Fruit fly (Drosophila melanogaster): ENCODE data around the gene CG4768.

CG4768 gene

dm6 chrX:16835304-16835703 is 43.4 kb downstream of the CG4768 start, which contains the start of the genes CG13004 and CG46306:
Gene CG13004, minus strand, starts transcription at chrX:16835520.
Gene CG46306, minus strand, starts transcription at chrX:16835520.
- 0 out of 4 replicates have a peak, but pooled peaks have one; percentile 26 for TF ChIP-seq chinmo (GFP tag; IDR thresholded peaks at IDR 0.05; ENCODE audit: partially characterized antibody)
- peak; percentile 72 for TF ChIP-seq Med (GFP tag)
- no peak for TF ChIP-seq Ada2b (GFP tag; IDR thresholded peaks at IDR 0.05)
- TF ChIP-seq slbo (GFP tag; IDR thresholded peaks at IDR 0.05) = peak; percentile 27; the same call in 1 of the 2 replicates
- peak; percentile 55 for TF ChIP-seq nom (GFP tag; optimal IDR thresholded peaks at IDR 0.05)
- peak; percentile 11 to 34 for TF ChIP-seq Trl (optimal IDR thresholded peaks at IDR 0.05)
- TF ChIP-seq Trl (GFP tag; optimal IDR thresholded peaks at IDR 0.05) = no peak
- TF ChIP-seq fd3F (GFP tag; optimal IDR thresholded peaks at IDR 0.05) = no peak
- TF ChIP-seq CG32532 (GFP tag; IDR thresholded peaks at IDR 0.05) = peak; percentile 11; the same call in 1 of the 2 replicates
- peak; percentile 58 for TF ChIP-seq Jarid2 (GFP tag; optimal IDR thresholded peaks at IDR 0.05)
- TF ChIP-seq crol (GFP tag; IDR thresholded peaks at IDR 0.05) = 0 out of 2 replicates have a peak, but pooled peaks have one; percentile 12
- TF ChIP-seq row (GFP tag; IDR thresholded peaks at IDR 0.05) = peak; percentile 9; the same call in 1 of the 3 replicates
- no peak for TF ChIP-seq NfI (GFP tag; optimal IDR thresholded peaks at IDR 0.05)
- peak; percentile 86 for TF ChIP-seq Adf1 (GFP tag; IDR thresholded peaks at IDR 0.05)
- TF ChIP-seq her (GFP tag; optimal IDR thresholded peaks at IDR 0.05) = no peak
- TF ChIP-seq YL-1 (GFP tag; optimal IDR thresholded peaks at IDR 0.05) = no peak

dm6 chrX:16836091-16836799 is 44.3 kb downstream of the CG4768 start:
- no peak for TF ChIP-seq CG6813 (GFP tag; optimal IDR thresholded peaks at IDR 0.05)
- no peak for TF ChIP-seq ftz-f1 (GFP tag; optimal IDR thresholded peaks at IDR 0.05)
- TF ChIP-seq so (GFP tag; IDR thresholded peaks at IDR 0.05) = 0 out of 3 replicates have a peak, but pooled peaks have one; percentile 43
- TF ChIP-seq CG2875 (GFP tag; optimal IDR thresholded peaks at IDR 0.05) = no peak
- TF ChIP-seq Mes4 (GFP tag; optimal IDR thresholded peaks at IDR 0.05) = no peak
- TF ChIP-seq CG3281 (GFP tag; optimal IDR thresholded peaks at IDR 0.05) = peak; percentile 8
- TF ChIP-seq CoRest (tag; optimal IDR thresholded peaks at IDR 0.05) = no peak
- no peak for TF ChIP-seq CG32767 (GFP tag; IDR thresholded peaks at IDR 0.05)
- TF ChIP-seq CG32532 (GFP tag; IDR thresholded peaks at IDR 0.05) = peak; percentile 34; the same call in 1 of the 2 replicates
- peak; percentile 63 for TF ChIP-seq sd (tag; optimal IDR thresholded peaks at IDR 0.05)
- TF ChIP-seq her (GFP tag; optimal IDR thresholded peaks at IDR 0.05) = no peak
- no peak for TF ChIP-seq eyg (GFP tag; optimal IDR thresholded peaks at IDR 0.05)
- peak; percentile 53 for TF ChIP-seq CG4360 (GFP tag; IDR thresholded peaks at IDR 0.05)
- no peak for TF ChIP-seq bcd (GFP tag; optimal IDR thresholded peaks at IDR 0.05)
- no peak for TF ChIP-seq Hmx (GFP tag; optimal IDR thresholded peaks at IDR 0.05)
- TF ChIP-seq hbn (GFP tag; IDR thresholded peaks at IDR 0.05; ENCODE audit: partially characterized antibody) = no peak
- peak; percentile 2 for TF ChIP-seq CG18599 (GFP tag; optimal IDR thresholded peaks at IDR 0.05)
- no peak for TF ChIP-seq lmd (GFP tag; IDR thresholded peaks at IDR 0.05)
- TF ChIP-seq cg (GFP tag; optimal IDR thresholded peaks at IDR 0.05) = peak; percentile 8
- no peak for TF ChIP-seq ind (GFP tag; optimal IDR thresholded peaks at IDR 0.05)
- TF ChIP-seq CG7556 (GFP tag; optimal IDR thresholded peaks at IDR 0.05) = no peak
- TF ChIP-seq CG9215 (GFP tag; IDR thresholded peaks at IDR 0.05) = no peak
- no peak for TF ChIP-seq phol (tag; optimal IDR thresholded peaks at IDR 0.05)
- TF ChIP-seq h (optimal IDR thresholded peaks at IDR 0.05) = no peak
- peak; percentile 39; the same call in 1 of the 2 replicates for TF ChIP-seq Adf1 (GFP tag; IDR thresholded peaks at IDR 0.05)
- TF ChIP-seq CG11398 (GFP tag; optimal IDR thresholded peaks at IDR 0.05) = no peak
- TF ChIP-seq CG3065 (GFP tag; optimal IDR thresholded peaks at IDR 0.05) = no peak
- TF ChIP-seq CG15479 (GFP tag; optimal IDR thresholded peaks at IDR 0.05) = peak; percentile 15
- TF ChIP-seq CG34376 (GFP tag; optimal IDR thresholded peaks at IDR 0.05) = peak; percentile 45
- TF ChIP-seq CG8281 (tag; optimal IDR thresholded peaks at IDR 0.05) = peak; percentile 65
- TF ChIP-seq CG12155 (GFP tag; optimal IDR thresholded peaks at IDR 0.05) = no peak
- TF ChIP-seq dmrt11E (tag; optimal IDR thresholded peaks at IDR 0.05) = no peak
- TF ChIP-seq CG3995 (GFP tag; optimal IDR thresholded peaks at IDR 0.05) = peak; percentile 93
- TF ChIP-seq chinmo (GFP tag; IDR thresholded peaks at IDR 0.05; ENCODE audit: partially characterized antibody) = peak; percentile 84; the same call in 2 of the 4 replicates
- peak; percentile 28 for TF ChIP-seq sug (tag; optimal IDR thresholded peaks at IDR 0.05)
- TF ChIP-seq Dll (GFP tag; IDR thresholded peaks at IDR 0.05; ENCODE audit: partially characterized antibody) = no peak

All from whole organism, embryonic.